Fruit fly (Drosophila melanogaster): ENCODE results near the gene Herp.

Herp gene

DNA sequence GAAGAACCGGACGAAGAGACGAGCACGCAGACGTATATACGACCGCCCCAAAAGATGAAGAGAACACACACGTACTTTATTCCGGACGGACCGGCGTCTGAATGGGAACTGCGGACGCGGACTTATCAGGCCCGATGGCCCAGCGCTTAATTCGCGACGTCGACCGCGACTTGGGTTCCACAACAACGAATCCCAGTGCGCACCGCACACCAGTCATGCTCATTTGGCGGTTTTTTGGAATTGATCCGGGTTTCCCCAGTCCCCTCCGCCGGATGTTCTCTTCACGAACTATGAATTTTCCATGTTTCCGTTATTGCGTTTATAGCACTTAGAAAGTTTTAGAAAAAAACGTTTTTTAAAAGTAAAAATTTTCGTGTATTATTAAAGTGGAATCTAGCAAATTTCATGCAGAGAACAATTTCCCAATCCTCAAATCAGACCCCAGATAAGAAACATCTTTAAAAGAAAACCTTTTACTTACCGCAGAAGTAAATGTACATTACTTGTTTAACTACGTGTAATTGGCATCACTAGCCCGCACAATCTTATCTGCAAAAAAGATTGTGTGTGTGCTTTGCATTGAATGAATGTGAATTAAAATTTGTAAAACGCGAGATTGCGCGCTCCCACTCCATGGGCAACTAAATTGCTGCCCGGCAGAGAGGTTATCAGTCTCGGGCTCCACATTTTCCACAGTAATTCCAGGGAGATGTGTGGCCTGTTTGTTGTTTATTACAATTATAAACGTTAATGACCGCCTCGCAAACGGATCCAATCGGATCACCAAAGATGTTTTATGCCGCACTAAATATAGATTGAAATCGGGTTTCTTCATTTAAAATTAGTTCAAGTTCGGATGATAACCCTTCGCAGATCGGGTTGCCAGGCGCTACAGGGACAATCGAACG lies 9.2 kb downstream of the Herp start, which contains the start of gene CG7149 (continued):
- peak; percentile 84 for TF ChIP-seq row (GFP tag; IDR thresholded peaks at IDR 0.05)
- TF ChIP-seq CG12219 (GFP tag; optimal IDR thresholded peaks at IDR 0.05): no peak
- no peak for TF ChIP-seq CG3995 (GFP tag; optimal IDR thresholded peaks at IDR 0.05)
- TF ChIP-seq CG10366 (GFP tag; IDR thresholded peaks at IDR 0.05): no peak
- TF ChIP-seq dm (GFP tag; optimal IDR thresholded peaks at IDR 0.05): no peak
- TF ChIP-seq Deaf1 (tag; optimal IDR thresholded peaks at IDR 0.05): peak; percentile 88
- TF ChIP-seq CG2116 (GFP tag; optimal IDR thresholded peaks at IDR 0.05): peak; percentile 2
- TF ChIP-seq CG8924 (tag; optimal IDR thresholded peaks at IDR 0.05): peak; percentile 19
- TF ChIP-seq HLH3B (GFP tag; IDR thresholded peaks at IDR 0.05): no peak
- peak in 1 of 2 experiments; percentile 23 for TF ChIP-seq Pdp1 (GFP tag; optimal IDR thresholded peaks at IDR 0.05)
- no peak for TF ChIP-seq seq (GFP tag; IDR thresholded peaks at IDR 0.05)
- TF ChIP-seq gcm (GFP tag; optimal IDR thresholded peaks at IDR 0.05): no peak
- no peak for TF ChIP-seq CG10321 (GFP tag; IDR thresholded peaks at IDR 0.05)
- no peak for TF ChIP-seq ato (GFP tag; IDR thresholded peaks at IDR 0.05; ENCODE audit: partially characterized antibody)
- TF ChIP-seq CG1529 (GFP tag; optimal IDR thresholded peaks at IDR 0.05): peak; percentile 7
- TF ChIP-seq Aef1 (GFP tag; IDR thresholded peaks at IDR 0.05): no peak
- TF ChIP-seq gem (tag; optimal IDR thresholded peaks at IDR 0.05): peak; percentile 19
- no peak for TF ChIP-seq gsb-n (tag; optimal IDR thresholded peaks at IDR 0.05)
- no peak for TF ChIP-seq Oaz (GFP tag; IDR thresholded peaks at IDR 0.05)
- TF ChIP-seq CG9932 (GFP tag; IDR thresholded peaks at IDR 0.05): peak; percentile 19; the same call in 1 of the 2 replicates
- peak; percentile 44 for TF ChIP-seq lilli (GFP tag; optimal IDR thresholded peaks at IDR 0.05)
- TF ChIP-seq Antp (GFP tag; optimal IDR thresholded peaks at IDR 0.05): no peak
- TF ChIP-seq Sry-β (GFP tag; optimal IDR thresholded peaks at IDR 0.05): peak; percentile 87
- peak; percentile 21 for TF ChIP-seq Hsf (GFP tag; optimal IDR thresholded peaks at IDR 0.05)
- no peak for TF ChIP-seq twi (tag; optimal IDR thresholded peaks at IDR 0.05)
- no peak for TF ChIP-seq CG1233 (GFP tag; optimal IDR thresholded peaks at IDR 0.05)
- peak; percentile 88 for TF ChIP-seq sug (tag; optimal IDR thresholded peaks at IDR 0.05)
- no peak for TF ChIP-seq CG12071 (GFP tag; optimal IDR thresholded peaks at IDR 0.05)
- TF ChIP-seq Gug (GFP tag; IDR thresholded peaks at IDR 0.05): no peak
- no peak for TF ChIP-seq CG3065 (GFP tag; optimal IDR thresholded peaks at IDR 0.05)
- TF ChIP-seq Fer1 (GFP tag; optimal IDR thresholded peaks at IDR 0.05): peak; percentile 23
- no peak for TF ChIP-seq caup (GFP tag; optimal IDR thresholded peaks at IDR 0.05; ENCODE audit: severe bottlenecking)
- TF ChIP-seq CG4424 (GFP tag; optimal IDR thresholded peaks at IDR 0.05): peak; percentile 5
- no peak for TF ChIP-seq CG1603 (tag; optimal IDR thresholded peaks at IDR 0.05)
- no peak for TF ChIP-seq CG31224 (GFP tag; IDR thresholded peaks at IDR 0.05)
- no peak for TF ChIP-seq CG13894 (tag; optimal IDR thresholded peaks at IDR 0.05)
- TF ChIP-seq CG10565 (GFP tag; optimal IDR thresholded peaks at IDR 0.05): no peak
- no peak for TF ChIP-seq CG4360 (GFP tag; IDR thresholded peaks at IDR 0.05)
- no peak for TF ChIP-seq CG16863 (GFP tag; optimal IDR thresholded peaks at IDR 0.05)
- peak; percentile 18 for TF ChIP-seq CG12659 (GFP tag; optimal IDR thresholded peaks at IDR 0.05)
- no peak for TF ChIP-seq sna (GFP tag; IDR thresholded peaks at IDR 0.05; ENCODE audit: partially characterized antibody)
- TF ChIP-seq zfh2 (GFP tag; optimal IDR thresholded peaks at IDR 0.05): no peak
- TF ChIP-seq aop (GFP tag; IDR thresholded peaks at IDR 0.05): no peak
- 0 out of 3 replicates have a peak, but pooled peaks have one; percentile 26 for TF ChIP-seq gce (GFP tag; IDR thresholded peaks at IDR 0.05)
- no peak for TF ChIP-seq Six4 (GFP tag; optimal IDR thresholded peaks at IDR 0.05)
- TF ChIP-seq CG31441 (GFP tag; IDR thresholded peaks at IDR 0.05): no peak
- no peak for TF ChIP-seq MTF-1 (GFP tag; optimal IDR thresholded peaks at IDR 0.05; ENCODE audit: borderline replicate concordance)
- TF ChIP-seq CoRest (tag; optimal IDR thresholded peaks at IDR 0.05): peak; percentile 35
- no peak for TF ChIP-seq wek (GFP tag; optimal IDR thresholded peaks at IDR 0.05)
